Worm (Caenorhabditis elegans) whole organism, L2 larva: ENCODE data around the gene T07E3.3.

Experiments
- C34F6.9 ChIP-seq: fragments of 150-350 bp; optimal IDR thresholded peaks from 2 replicates; lab custom pipeline; 2014; ENCODE audit warnings: missing biosample characterization, missing genetic modification characterization
- F13H6.1 ChIP-seq: sonication (generic microtip); optimal IDR thresholded peaks from 2 replicates; lab custom pipeline; 2016; ENCODE audit warnings: missing genetic modification characterization, missing compliant biosample characterization
- R02D3.7 ChIP-seq: fragments of 150-350 bp; optimal IDR thresholded peaks from 2 replicates; lab custom pipeline; 2014; ENCODE audit warnings: missing biosample characterization, missing genetic modification characterization
- Y55F3AM.14 ChIP-seq: fragments of 200-800 bp; sonication (Bioruptor generic); optimal IDR thresholded peaks from 2 replicates; lab custom pipeline; 2018; ENCODE audit warnings: mild to moderate bottlenecking, missing genetic modification characterization, missing compliant biosample characterization
- ZK546.5 ChIP-seq: sonication (generic microtip); optimal IDR thresholded peaks from 2 replicates; lab custom pipeline; 2017; ENCODE audit warnings: missing biosample characterization, missing genetic modification characterization
- alr-1 ChIP-seq: fragments of 150-350 bp; optimal IDR thresholded peaks from 2 replicates; lab custom pipeline; 2014; ENCODE audit warnings: missing biosample characterization, missing genetic modification characterization
- aly-2 ChIP-seq: fragments of 150-350 bp; optimal IDR thresholded peaks from 2 replicates; lab custom pipeline; 2014; ENCODE audit warnings: missing biosample characterization, missing genetic modification characterization
- ama-1 ChIP-seq: fragments of 150-350 bp; optimal IDR thresholded peaks from 2 replicates; lab custom pipeline; 2018; ENCODE audit warnings: inconsistent platforms
- blmp-1 ChIP-seq: sonication (generic microtip); optimal IDR thresholded peaks from 2 replicates; lab custom pipeline; 2017; ENCODE audit warnings: missing genetic modification characterization, mild to moderate bottlenecking, missing compliant biosample characterization, antibody characterized with exemption, moderate library complexity; ENCODE audit not compliant: insufficient read depth
- ceh-16 ChIP-seq: fragments of 150-350 bp; optimal IDR thresholded peaks from 2 replicates; lab custom pipeline; 2014; ENCODE audit warnings: missing biosample characterization, missing genetic modification characterization
- ceh-82 ChIP-seq: fragments of 150-350 bp; optimal IDR thresholded peaks from 2 replicates; lab custom pipeline; 2014; ENCODE audit warnings: missing biosample characterization, missing genetic modification characterization
- crh-2 ChIP-seq: sonication (generic microtip); optimal IDR thresholded peaks from 2 replicates; lab custom pipeline; 2017; ENCODE audit warnings: missing biosample characterization, missing genetic modification characterization
- dmd-4 ChIP-seq: sonication (generic microtip); optimal IDR thresholded peaks from 2 replicates; lab custom pipeline; 2017; ENCODE audit warnings: missing biosample characterization, missing genetic modification characterization
- elt-1 ChIP-seq: fragments of 150-350 bp; optimal IDR thresholded peaks from 2 replicates; lab custom pipeline; 2014; ENCODE audit warnings: missing biosample characterization, missing genetic modification characterization
- elt-3 ChIP-seq: sonication (generic microtip); optimal IDR thresholded peaks from 2 replicates; lab custom pipeline; 2017; ENCODE audit warnings: missing biosample characterization, missing genetic modification characterization
- fos-1 ChIP-seq: fragments of 150-350 bp; optimal IDR thresholded peaks from 2 replicates; lab custom pipeline; 2014; ENCODE audit warnings: missing biosample characterization, missing genetic modification characterization
- gmeb-1 ChIP-seq: fragments of 150-350 bp; optimal IDR thresholded peaks from 2 replicates; lab custom pipeline; 2014; ENCODE audit warnings: missing biosample characterization, missing genetic modification characterization
- lin-11 ChIP-seq: fragments of 150-350 bp; sonication (generic microtip); optimal IDR thresholded peaks from 2 replicates; lab custom pipeline; 2014; ENCODE audit warnings: missing biosample characterization, missing genetic modification characterization, inconsistent platforms, mixed read lengths
- lin-13 ChIP-seq: fragments of 150-350 bp; optimal IDR thresholded peaks from 2 replicates; lab custom pipeline; 2014; ENCODE audit warnings: missing biosample characterization, missing genetic modification reagents, missing genetic modification characterization
- lin-39 ChIP-seq: fragments of 150-350 bp; optimal IDR thresholded peaks from 2 replicates; lab custom pipeline; 2014; ENCODE audit warnings: missing biosample characterization, missing genetic modification reagents, missing genetic modification characterization
- lsy-2 ChIP-seq, 2 experiments: fragments of 150-350 bp in 1 of 2; sonication (generic microtip) in 1 of 2; optimal IDR thresholded peaks; 2 replicates each; lab custom pipeline; 2014 to 2017; ENCODE audit warnings: missing biosample characterization in 2 of 2, missing genetic modification characterization in 2 of 2
- mbf-1 ChIP-seq: sonication (generic microtip); optimal IDR thresholded peaks from 2 replicates; lab custom pipeline; 2017; ENCODE audit warnings: missing biosample characterization, missing genetic modification characterization
- mdl-1 ChIP-seq, 2 experiments: fragments of 150-350 bp in 1 of 2; sonication (generic microtip) in 1 of 2; optimal IDR thresholded peaks; 2 replicates each; lab custom pipeline; 2017; ENCODE audit warnings: missing biosample characterization in 2 of 2, missing genetic modification characterization in 2 of 2
- nhr-11 ChIP-seq: fragments of 150-350 bp; optimal IDR thresholded peaks from 2 replicates; lab custom pipeline; 2014; ENCODE audit warnings: missing biosample characterization, missing genetic modification characterization
- nhr-129 ChIP-seq: fragments of 150-350 bp; optimal IDR thresholded peaks from 2 replicates; lab custom pipeline; 2014; ENCODE audit warnings: missing biosample characterization, missing genetic modification characterization
- nhr-21 ChIP-seq: fragments of 150-350 bp; optimal IDR thresholded peaks from 2 replicates; lab custom pipeline; 2014; ENCODE audit warnings: missing biosample characterization, missing genetic modification characterization
- nhr-23 ChIP-seq: fragments of 150-350 bp; optimal IDR thresholded peaks from 2 replicates; lab custom pipeline; 2014; ENCODE audit warnings: missing biosample characterization, missing genetic modification reagents, missing genetic modification characterization
- nhr-237 ChIP-seq: fragments of 150-350 bp; optimal IDR thresholded peaks from 2 replicates; lab custom pipeline; 2014; ENCODE audit warnings: missing biosample characterization, missing genetic modification characterization
- nhr-25 ChIP-seq: fragments of 150-350 bp; sonication (generic microtip); optimal IDR thresholded peaks from 3 replicates; lab custom pipeline; 2014; ENCODE audit warnings: missing biosample characterization, missing genetic modification characterization
- nhr-6 ChIP-seq: fragments of 150-350 bp; optimal IDR thresholded peaks from 2 replicates; lab custom pipeline; 2014; ENCODE audit warnings: missing biosample characterization, missing genetic modification characterization
- nhr-77 ChIP-seq: fragments of 150-350 bp; optimal IDR thresholded peaks from 2 replicates; lab custom pipeline; 2014; ENCODE audit warnings: missing biosample characterization, missing genetic modification characterization
- peb-1 ChIP-seq: fragments of 150-350 bp; optimal IDR thresholded peaks from 2 replicates; lab custom pipeline; 2014; ENCODE audit warnings: missing biosample characterization, missing genetic modification characterization
- sem-4 ChIP-seq: fragments of 150-350 bp; optimal IDR thresholded peaks from 2 replicates; lab custom pipeline; 2014; ENCODE audit warnings: missing biosample characterization, missing genetic modification reagents, missing genetic modification characterization
- skn-1 ChIP-seq: sonication (generic microtip); optimal IDR thresholded peaks from 2 replicates; lab custom pipeline; 2017; ENCODE audit warnings: missing biosample characterization, missing genetic modification characterization
- sma-3 ChIP-seq: sonication (generic microtip); optimal IDR thresholded peaks from 2 replicates; lab custom pipeline; 2016; ENCODE audit warnings: missing genetic modification reagents, missing genetic modification characterization, missing compliant biosample characterization
- sma-9 ChIP-seq, 2 experiments: fragments of 150-350 bp in 1 of 2; sonication (generic microtip) in 1 of 2; optimal IDR thresholded peaks; 2 replicates each; lab custom pipeline; 2014 to 2016; ENCODE audit warnings: missing genetic modification characterization in 2 of 2, mild to moderate bottlenecking in 1 of 2, missing biosample characterization in 1 of 2, missing compliant biosample characterization in 1 of 2, missing genetic modification reagents in 1 of 2, moderate library complexity in 1 of 2
- snpc-4 ChIP-seq: fragments of 150-350 bp; optimal IDR thresholded peaks from 2 replicates; lab custom pipeline; 2014; ENCODE audit warnings: missing biosample characterization, missing genetic modification characterization
- unc-39 ChIP-seq: fragments of 150-350 bp; optimal IDR thresholded peaks from 2 replicates; lab custom pipeline; 2014; ENCODE audit warnings: missing biosample characterization, missing genetic modification characterization
- unc-55 ChIP-seq: fragments of 150-350 bp; sonication (generic microtip); optimal IDR thresholded peaks from 3 replicates; lab custom pipeline; 2014; ENCODE audit warnings: missing biosample characterization, missing genetic modification reagents, missing genetic modification characterization
- unc-62 ChIP-seq: fragments of 150-350 bp; optimal IDR thresholded peaks from 2 replicates; lab custom pipeline; 2014; ENCODE audit warnings: missing biosample characterization, missing genetic modification reagents, missing genetic modification characterization
- zag-1 ChIP-seq: fragments of 150-350 bp; optimal IDR thresholded peaks from 2 replicates; lab custom pipeline; 2014; ENCODE audit warnings: missing biosample characterization, missing genetic modification characterization
- ztf-1 ChIP-seq: fragments of 200-800 bp; sonication (Bioruptor generic); conservative IDR thresholded peaks from 2 replicates; pipeline ENCODE4 v1.3.6; 2022; ENCODE audit warnings: missing genetic modification characterization, missing compliant biosample characterization
- ztf-11 ChIP-seq: sonication (generic microtip); optimal IDR thresholded peaks from 2 replicates; lab custom pipeline; 2017; ENCODE audit warnings: missing biosample characterization, missing genetic modification characterization
- ztf-4 ChIP-seq: fragments of 150-350 bp; optimal IDR thresholded peaks from 2 replicates; lab custom pipeline; 2014; ENCODE audit warnings: missing biosample characterization, missing genetic modification characterization

Gene T07E3.3

ce11 chrIII:6869268-6869667 lies 34.4 kb upstream of the T07E3.3 start, which contains the start of the genes cra-1 and kbp-1:
TSS of gene cra-1 (minus strand) at chrIII:6869460.
TSS of gene kbp-1 (plus strand) at chrIII:6869633.
- TF ChIP-seq unc-62 (no peak), lin-13 (peak; percentile 17), aly-2 (no peak), F13H6.1 (no peak), R02D3.7 (tag; lab: Kevin White, UChicago) (no peak), ztf-4 (tag; lab: Kevin White, UChicago) (no peak), ztf-11 (tag; lab: Kevin White, UChicago) (no peak), Y55F3AM.14 (GFP tag; lab: Kevin White, UChicago) (no peak), nhr-23 (tag; lab: Kevin White, UChicago) (no peak), skn-1 (no peak), crh-2 (tag; lab: Kevin White, UChicago) (peak; percentile 8), nhr-21 (tag; lab: Kevin White, UChicago) (no peak), ceh-82 (tag; lab: Kevin White, UChicago) (no peak), zag-1 (tag; lab: Kevin White, UChicago) (no peak), snpc-4 (tag; lab: Kevin White, UChicago) (no peak), peb-1 (no peak), unc-39 (tag; lab: Kevin White, UChicago) (no peak), alr-1 (no peak), nhr-237 (tag; lab: Kevin White, UChicago) (no peak), lin-39 (tag; lab: Kevin White, UChicago) (no peak), mdl-1 (tag; optimal IDR thresholded peaks at IDR 0.05; lab: Kevin White, UChicago) (no peak), lin-11 (tag; lab: Kevin White, UChicago) (no peak), lsy-2 (tag; optimal IDR thresholded peaks at IDR 0.05; lab: Kevin White, UChicago) (peak; percentile 1 to 59), sem-4 (no peak), nhr-11 (no peak), unc-55 (peak; percentile 64), C34F6.9 (tag; lab: Kevin White, UChicago) (peak; percentile 66), nhr-6 (tag; lab: Kevin White, UChicago) (no peak), ztf-1 (GFP tag; lab: Robert Waterston, UW) (no peak), elt-3 (tag; lab: Kevin White, UChicago) (no peak), elt-1 (tag; lab: Kevin White, UChicago) (no peak), gmeb-1 (tag; lab: Kevin White, UChicago) (peak; percentile 83), ama-1 (lab: Kevin White, UChicago) (no peak), sma-9 (GFP tag; optimal IDR thresholded peaks at IDR 0.05; lab: Kevin White, UChicago) (no peak), sma-9 (tag; optimal IDR thresholded peaks at IDR 0.05; lab: Kevin White, UChicago) (no peak), blmp-1 (tag; lab: Kevin White, UChicago) (no peak), mbf-1 (no peak), nhr-25 (no peak), nhr-77 (tag; lab: Kevin White, UChicago) (no peak), ZK546.5 (tag; lab: Kevin White, UChicago) (no peak), nhr-129 (tag; lab: Kevin White, UChicago) (peak; percentile 70), fos-1 (tag; lab: Kevin White, UChicago) (no peak), dmd-4 (tag; lab: Kevin White, UChicago) (no peak)
- TF ChIP-seq, all 48 proteins: peak for 7

ce11 chrIII:6869996-6870395 lies 33.7 kb upstream of the T07E3.3 start, which contains the start of gene K04C2.8:
TSS of gene K04C2.8 (plus strand) at chrIII:6870296.
- no peak for TF ChIP-seq ama-1 (lab: Kevin White, UChicago)
- no peak for TF ChIP-seq unc-39 (tag; lab: Kevin White, UChicago)
- no peak for TF ChIP-seq sma-3 (GFP tag; lab: Kevin White, UChicago)
- no peak for TF ChIP-seq unc-62
- no peak for TF ChIP-seq crh-2 (tag; lab: Kevin White, UChicago)
- no peak for TF ChIP-seq ztf-4 (tag; lab: Kevin White, UChicago)
- no peak for TF ChIP-seq nhr-77 (tag; lab: Kevin White, UChicago)
- TF ChIP-seq sem-4: no peak
- TF ChIP-seq Y55F3AM.14 (GFP tag; lab: Kevin White, UChicago): no peak
- no peak for TF ChIP-seq nhr-129 (tag; lab: Kevin White, UChicago)
- no peak for TF ChIP-seq ztf-1 (GFP tag; lab: Robert Waterston, UW)
- TF ChIP-seq ceh-16: no peak
- no peak for TF ChIP-seq sma-9 (GFP tag; optimal IDR thresholded peaks at IDR 0.05; lab: Kevin White, UChicago)
- no peak for TF ChIP-seq sma-9 (tag; optimal IDR thresholded peaks at IDR 0.05; lab: Kevin White, UChicago)
- no peak for TF ChIP-seq skn-1
- no peak for TF ChIP-seq lsy-2 (tag; optimal IDR thresholded peaks at IDR 0.05; lab: Kevin White, UChicago)
- TF ChIP-seq gmeb-1 (tag; lab: Kevin White, UChicago): no peak
